Fruit fly (Drosophila melanogaster) whole organism, pupa: ENCODE results near the gene cmet.

Experiments
- CG10348 ChIP-seq: fragments of 200-800 bp; sonication (Bioruptor generic); IDR thresholded peaks from 2 replicates; pipeline ENCODE4 v1.3.6; 2022; ENCODE audit warnings: missing biosample characterization, missing genetic modification characterization
- CG12605 ChIP-seq: fragments of 200-800 bp; sonication (Bioruptor generic); IDR thresholded peaks from 2 replicates; pipeline ENCODE4 v1.3.6; 2022; ENCODE audit warnings: missing biosample characterization, missing genetic modification characterization
- CG13204 ChIP-seq: fragments of 200-800 bp; sonication (Bioruptor generic); optimal IDR thresholded peaks from 2 replicates; lab custom pipeline; 2018; ENCODE audit warnings: missing biosample characterization, mild to moderate bottlenecking, missing genetic modification characterization, moderate library complexity
- CG14655 ChIP-seq: fragments of 200-800 bp; sonication (Bioruptor generic); optimal IDR thresholded peaks from 3 replicates; lab custom pipeline; 2017; ENCODE audit warnings: mild to moderate bottlenecking, missing biosample characterization, missing genetic modification reagents, missing genetic modification characterization
- CG15710 ChIP-seq: fragments of 200-800 bp; sonication (Bioruptor generic); optimal IDR thresholded peaks from 2 replicates; lab custom pipeline; 2018; ENCODE audit warnings: missing biosample characterization, mild to moderate bottlenecking, missing genetic modification characterization, moderate library complexity
- CG17806 ChIP-seq: fragments of 200-800 bp; sonication (Bioruptor generic); optimal IDR thresholded peaks from 2 replicates; lab custom pipeline; 2018; ENCODE audit warnings: missing biosample characterization, mild to moderate bottlenecking, missing genetic modification characterization, moderate library complexity
- CG32121 ChIP-seq: fragments of 200-800 bp; sonication (Bioruptor generic); IDR thresholded peaks from 2 replicates; pipeline ENCODE4 v1.3.6; 2022; ENCODE audit warnings: missing biosample characterization, missing genetic modification characterization
- CG34367 ChIP-seq: fragments of 200-800 bp; sonication (Bioruptor generic); optimal IDR thresholded peaks from 2 replicates; lab custom pipeline; 2018; ENCODE audit warnings: missing biosample characterization, mild to moderate bottlenecking, missing genetic modification characterization
- CG4496 ChIP-seq: fragments of 200-800 bp; sonication (Bioruptor generic); IDR thresholded peaks from 3 replicates; pipeline ENCODE4 v1.3.6; 2022; ENCODE audit warnings: missing biosample characterization, missing genetic modification characterization
- CG8159 ChIP-seq: fragments of 200-800 bp; sonication (Bioruptor generic); optimal IDR thresholded peaks from 3 replicates; lab custom pipeline; 2018; ENCODE audit warnings: missing biosample characterization, mild to moderate bottlenecking, missing genetic modification characterization, moderate library complexity
- CG8301 ChIP-seq: fragments of 200-800 bp; sonication (Bioruptor generic); optimal IDR thresholded peaks from 2 replicates; lab custom pipeline; 2018; ENCODE audit warnings: missing biosample characterization, mild to moderate bottlenecking, missing genetic modification characterization
- CG9948 ChIP-seq: fragments of 200-800 bp; sonication (Bioruptor generic); optimal IDR thresholded peaks from 2 replicates; lab custom pipeline; 2018; ENCODE audit warnings: missing biosample characterization, mild to moderate bottlenecking, missing genetic modification characterization, moderate library complexity
- D1 ChIP-seq: fragments of 200-800 bp; sonication (Bioruptor generic); optimal IDR thresholded peaks from 2 replicates; lab custom pipeline; 2018; ENCODE audit warnings: missing biosample characterization, mild to moderate bottlenecking, missing genetic modification characterization, moderate library complexity
- EcR ChIP-seq: fragments of 200-800 bp; sonication (Bioruptor generic); optimal IDR thresholded peaks from 3 replicates; lab custom pipeline; 2019; ENCODE audit warnings: missing biosample characterization, missing genetic modification characterization, mild to moderate bottlenecking, moderate library complexity, missing genetic modification reagents
- Ets98B ChIP-seq: fragments of 200-800 bp; sonication (Bioruptor generic); IDR thresholded peaks from 2 replicates; pipeline ENCODE4 v1.3.6; 2022; ENCODE audit warnings: missing biosample characterization, missing genetic modification characterization
- Pif1A ChIP-seq: fragments of 200-800 bp; sonication (Bioruptor generic); optimal IDR thresholded peaks from 3 replicates; lab custom pipeline; 2016; ENCODE audit warnings: missing biosample characterization, missing genetic modification characterization
- Pif1B ChIP-seq: fragments of 200-800 bp; sonication (Bioruptor generic); optimal IDR thresholded peaks from 3 replicates; lab custom pipeline; 2016; ENCODE audit warnings: missing biosample characterization, missing genetic modification characterization
- Snoo ChIP-seq: fragments of 200-800 bp; sonication (Bioruptor generic); optimal IDR thresholded peaks from 3 replicates; lab custom pipeline; 2017; ENCODE audit warnings: missing biosample characterization, mild to moderate bottlenecking, missing genetic modification characterization, inconsistent platforms
- fd96Ca ChIP-seq: fragments of 200-800 bp; sonication (Bioruptor generic); IDR thresholded peaks from 3 replicates; pipeline ENCODE4 v1.3.6; 2022; ENCODE audit warnings: missing biosample characterization, missing genetic modification characterization
- gl ChIP-seq: fragments of 200-800 bp; sonication (Bioruptor generic); optimal IDR thresholded peaks from 2 replicates; lab custom pipeline; 2018; ENCODE audit warnings: missing biosample characterization, mild to moderate bottlenecking, missing genetic modification characterization
- rn ChIP-seq: fragments of 200-800 bp; sonication (Bioruptor generic); IDR thresholded peaks from 2 replicates; pipeline ENCODE4 v1.3.6; 2022; ENCODE audit warnings: missing biosample characterization, missing genetic modification characterization

The cmet gene

DNA sequence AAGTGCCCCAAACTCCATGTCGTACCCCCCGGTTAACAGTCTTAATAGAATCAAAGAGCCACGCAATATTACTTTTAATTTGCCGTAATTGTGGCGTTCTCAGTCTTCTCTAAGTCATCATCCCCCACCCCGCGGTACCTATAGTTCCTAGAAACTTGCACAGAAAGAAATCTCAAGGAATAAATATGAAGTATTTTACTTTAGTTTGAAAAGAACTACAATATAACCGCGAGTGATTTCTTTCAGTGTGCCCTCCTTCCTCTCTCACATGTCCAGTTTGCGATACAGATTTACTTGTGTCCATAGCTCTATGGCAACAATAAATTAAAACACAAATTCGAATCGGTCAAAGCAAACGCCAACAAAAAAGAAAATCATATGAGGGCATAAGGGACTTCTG lies 42.8 kb downstream of the cmet start:
- no peak for TF ChIP-seq EcR (GFP tag; lab: Kevin White, UChicago)
- TF ChIP-seq D1 (tag; lab: Kevin White, UChicago): no peak
- TF ChIP-seq, all 21 proteins: peak for 0

dm6 chr2L:11224443-11224842 lies 44.4 kb downstream of the cmet start:
- TF ChIP-seq fd96Ca (no peak), CG32121 (no peak), gl (tag; lab: Kevin White, UChicago) (no peak), CG8159 (no peak), EcR (GFP tag; lab: Kevin White, UChicago) (no peak), CG12605 (GFP tag; lab: Robert Waterston, UW) (no peak), CG10348 (no peak), Ets98B (GFP tag; lab: Robert Waterston, UW) (no peak), CG15710 (tag; lab: Kevin White, UChicago) (no peak), rn (GFP tag; lab: Robert Waterston, UW) (no peak), CG14655 (no peak), D1 (tag; lab: Kevin White, UChicago) (no peak), Pif1B (GFP tag; lab: Kevin White, UChicago) (no peak), CG34367 (tag; lab: Kevin White, UChicago) (no peak), CG13204 (no peak)

- TF ChIP-seq CG9948 (tag; lab: Kevin White, UChicago) (peak; percentile 53), CG17806 (tag; lab: Kevin White, UChicago) (peak; percentile 45), Pif1A (GFP tag; lab: Kevin White, UChicago) (peak; percentile 36), CG8159 (peak; percentile 57), CG13204 (no peak), Ets98B (GFP tag; lab: Robert Waterston, UW) (no peak; the same call in 1 of the 2 replicates), CG14655 (peak; percentile 17), Pif1B (GFP tag; lab: Kevin White, UChicago) (peak; percentile 15), rn (GFP tag; lab: Robert Waterston, UW) (no peak), CG8301 (no peak), CG15710 (tag; lab: Kevin White, UChicago) (peak; percentile 51), CG32121 (no peak), EcR (GFP tag; lab: Kevin White, UChicago) (no peak), D1 (tag; lab: Kevin White, UChicago) (no peak), fd96Ca (0 out of 3 replicates have a peak, but pooled peaks have one; percentile 18), CG12605 (GFP tag; lab: Robert Waterston, UW) (no peak), CG10348 (no peak), gl (tag; lab: Kevin White, UChicago) (no peak), CG34367 (tag; lab: Kevin White, UChicago) (peak; percentile 36), Snoo (tag; lab: Kevin White, UChicago) (peak; percentile 69), CG4496 (0 out of 3 replicates have a peak, but pooled peaks have one; percentile 35)
- TF ChIP-seq, all 21 proteins: peak for 11
Measured at dm6 chr2L:11222079-11222478, 46.7 kb downstream of the cmet start.

DNA sequence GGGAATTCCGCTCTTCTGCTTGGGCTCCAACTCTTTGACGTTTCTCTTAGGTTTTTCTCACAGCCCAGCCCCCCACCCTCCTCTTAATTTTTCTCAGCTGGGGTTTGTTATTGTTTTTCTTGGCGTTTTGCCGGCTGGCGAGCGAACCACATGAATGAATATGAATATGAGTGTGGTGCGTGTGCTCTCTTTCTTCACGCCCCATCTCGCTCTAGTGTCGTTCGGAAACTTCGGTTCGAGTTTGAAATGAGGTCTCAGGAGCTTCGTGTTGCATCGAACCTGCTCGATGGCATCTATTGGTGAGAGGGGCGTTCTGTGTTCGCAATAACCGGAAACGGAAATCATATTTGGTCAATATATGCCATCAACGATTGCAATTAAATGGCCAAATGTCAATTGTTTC lies 47.5 kb downstream of the cmet start:
- peak; percentile 6 for TF ChIP-seq D1 (tag; lab: Kevin White, UChicago)
- TF ChIP-seq CG8301: no peak
- peak; percentile 15; the same call in 1 of the 2 replicates for TF ChIP-seq Ets98B (GFP tag; lab: Robert Waterston, UW)
- TF ChIP-seq Snoo (tag; lab: Kevin White, UChicago): no peak
- no peak for TF ChIP-seq CG15710 (tag; lab: Kevin White, UChicago)
- no peak for TF ChIP-seq EcR (GFP tag; lab: Kevin White, UChicago)
- no peak for TF ChIP-seq CG8159
- peak; percentile 18 for TF ChIP-seq Pif1A (GFP tag; lab: Kevin White, UChicago)
- peak; percentile 58; the same call in 2 of the 3 replicates for TF ChIP-seq CG4496
- TF ChIP-seq CG34367 (tag; lab: Kevin White, UChicago): peak; percentile 3
- TF ChIP-seq rn (GFP tag; lab: Robert Waterston, UW): no peak
- peak; percentile 10 for TF ChIP-seq CG14655
- no peak for TF ChIP-seq CG13204
- TF ChIP-seq gl (tag; lab: Kevin White, UChicago): no peak
- TF ChIP-seq CG32121: no peak
- TF ChIP-seq CG17806 (tag; lab: Kevin White, UChicago): no peak
- TF ChIP-seq CG12605 (GFP tag; lab: Robert Waterston, UW): peak; percentile 18; the same call in 1 of the 2 replicates
- TF ChIP-seq fd96Ca: no peak
- no peak for TF ChIP-seq Pif1B (GFP tag; lab: Kevin White, UChicago)
- no peak for TF ChIP-seq CG9948 (tag; lab: Kevin White, UChicago)
- no peak for TF ChIP-seq CG10348
- TF ChIP-seq, all 21 proteins: peak for 7

DNA sequence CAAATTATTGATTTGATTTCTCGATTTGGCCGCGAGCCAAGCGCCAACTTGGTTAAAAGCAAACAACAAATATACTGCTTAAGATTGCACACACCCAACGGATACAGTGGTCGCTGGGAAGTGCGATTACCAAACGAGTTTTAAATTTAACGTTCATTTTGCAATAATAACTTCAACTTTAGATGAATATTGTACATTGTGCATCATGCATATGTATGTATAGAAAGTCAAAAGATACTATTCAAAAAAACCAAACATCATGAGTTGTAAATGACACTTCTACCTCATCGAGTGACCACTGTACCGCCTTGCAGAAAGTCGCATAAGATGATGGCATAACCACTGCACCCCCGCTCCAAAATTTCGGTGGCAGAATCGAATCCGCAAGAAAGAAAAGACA lies 48.0 kb downstream of the cmet start:
- TF ChIP-seq CG17806 (tag; lab: Kevin White, UChicago) (peak; percentile 17), CG8159 (peak; percentile 17), CG8301 (peak; percentile 43), fd96Ca (no peak; the same call in 2 of the 3 replicates), CG34367 (tag; lab: Kevin White, UChicago) (no peak), Snoo (tag; lab: Kevin White, UChicago) (peak; percentile 50), CG15710 (tag; lab: Kevin White, UChicago) (peak; percentile 34), Ets98B (GFP tag; lab: Robert Waterston, UW) (peak; percentile 32; the same call in 1 of the 2 replicates), CG9948 (tag; lab: Kevin White, UChicago) (peak; percentile 44), CG13204 (no peak), CG32121 (no peak; the same call in 1 of the 2 replicates), CG14655 (peak; percentile 38), rn (GFP tag; lab: Robert Waterston, UW) (no peak), Pif1B (GFP tag; lab: Kevin White, UChicago) (peak; percentile 10), CG4496 (peak; percentile 27; the same call in 1 of the 3 replicates)
- TF ChIP-seq, all 21 proteins: peak for 10
